Worm (Caenorhabditis elegans) whole organism, early embryonic: Measurements from ENCODE around the gene btb-17.

Experiments
- B0310.2 ChIP-seq: sonication (generic microtip); optimal IDR thresholded peaks from 2 replicates; lab custom pipeline; 2016; ENCODE audit warnings: mild to moderate bottlenecking, missing genetic modification characterization, missing compliant biosample characterization
- F13C5.2 ChIP-seq: sonication (generic microtip); optimal IDR thresholded peaks from 2 replicates; lab custom pipeline; 2017; ENCODE audit warnings: mild to moderate bottlenecking, missing genetic modification characterization, inconsistent platforms, missing compliant biosample characterization
- aly-1 ChIP-seq: sonication (generic microtip); optimal IDR thresholded peaks from 2 replicates; lab custom pipeline; 2016; ENCODE audit warnings: missing genetic modification characterization, missing compliant biosample characterization
- ama-1 ChIP-seq: fragments of 150-350 bp; optimal IDR thresholded peaks from 2 replicates; lab custom pipeline; 2014
- ceh-13 ChIP-seq: fragments of 200-800 bp; sonication (Bioruptor generic); optimal IDR thresholded peaks from 2 replicates; lab custom pipeline; 2018; ENCODE audit warnings: mild to moderate bottlenecking, missing genetic modification characterization, missing compliant biosample characterization
- ceh-36 ChIP-seq: sonication (generic microtip); optimal IDR thresholded peaks from 2 replicates; lab custom pipeline; 2016; ENCODE audit warnings: missing genetic modification characterization, inconsistent platforms, missing compliant biosample characterization
- ets-7 ChIP-seq: sonication (generic microtip); optimal IDR thresholded peaks from 2 replicates; lab custom pipeline; 2016; ENCODE audit warnings: missing genotype, missing genetic modification characterization, missing compliant biosample characterization
- flt-1 ChIP-seq: fragments of 200-800 bp; sonication (Bioruptor generic); IDR thresholded peaks from 2 replicates; pipeline ENCODE4 v1.3.6; 2022; ENCODE audit warnings: missing genetic modification characterization, missing compliant biosample characterization
- hmbx-1 ChIP-seq: sonication (generic microtip); optimal IDR thresholded peaks from 2 replicates; lab custom pipeline; 2016; ENCODE audit warnings: mild to moderate bottlenecking, missing genetic modification characterization, missing compliant biosample characterization
- hmg-4 ChIP-seq: fragments of 200-800 bp; sonication (Bioruptor generic); optimal IDR thresholded peaks from 2 replicates; lab custom pipeline; 2018; ENCODE audit warnings: mild to moderate bottlenecking, missing genetic modification characterization, missing compliant biosample characterization
- hnd-1 ChIP-seq: sonication (generic microtip); optimal IDR thresholded peaks from 2 replicates; lab custom pipeline; 2016; ENCODE audit warnings: missing genetic modification characterization, missing compliant biosample characterization
- pes-1 ChIP-seq: fragments of 200-800 bp; sonication (Bioruptor generic); IDR thresholded peaks from 2 replicates; pipeline ENCODE4 v1.3.6; 2022; ENCODE audit warnings: missing genetic modification reagents, missing genetic modification characterization, missing compliant biosample characterization
- scrt-1 ChIP-seq: fragments of 200-800 bp; sonication (Bioruptor generic); IDR thresholded peaks from 2 replicates; pipeline ENCODE4 v1.3.6; 2022; ENCODE audit warnings: missing genetic modification characterization, missing compliant biosample characterization
- sea-1 ChIP-seq: fragments of 200-800 bp; sonication (Bioruptor generic); conservative IDR thresholded peaks from 2 replicates; pipeline ENCODE4 v1.3.6; 2022; ENCODE audit warnings: missing genetic modification characterization, missing compliant biosample characterization
- tbx-11 ChIP-seq: fragments of 200-800 bp; sonication (Bioruptor generic); IDR thresholded peaks from 2 replicates; pipeline ENCODE4 v1.3.6; 2022; ENCODE audit warnings: missing genetic modification characterization, missing compliant biosample characterization
- tbx-37 ChIP-seq: fragments of 200-800 bp; sonication (Bioruptor generic); conservative IDR thresholded peaks from 2 replicates; pipeline ENCODE4 v1.3.6; 2022; ENCODE audit warnings: missing genetic modification reagents, missing genetic modification characterization, missing compliant biosample characterization
- tra-4 ChIP-seq: sonication (generic microtip); optimal IDR thresholded peaks from 2 replicates; lab custom pipeline; 2017; ENCODE audit warnings: missing genetic modification characterization, missing compliant biosample characterization

The btb-17 gene

ce11 chrII:3341989-3342388, 46.8 kb downstream of the btb-17 start, which contains the start of gene F14D2.11:
TSS of gene F14D2.11 (minus strand) at chrII:3342089.
- no peak for TF ChIP-seq ceh-13
- no peak for TF ChIP-seq hmg-4 (GFP tag; lab: Kevin White, UChicago)
- TF ChIP-seq aly-1 (tag; lab: Kevin White, UChicago) = no peak

ce11 chrII:3343714-3344113, 48.5 kb downstream of the btb-17 start, which contains the start of gene F14D2.15:
TSS of gene F14D2.15 (minus strand) at chrII:3343814.
- TF ChIP-seq hmbx-1 (tag; lab: Kevin White, UChicago) = no peak
- no peak for TF ChIP-seq flt-1 (GFP tag; lab: Robert Waterston, UW)
- TF ChIP-seq F13C5.2 = no peak
- no peak for TF ChIP-seq ceh-13
- no peak for TF ChIP-seq ama-1
- TF ChIP-seq ets-7 (tag; lab: Kevin White, UChicago) = no peak
- TF ChIP-seq B0310.2 (tag; lab: Kevin White, UChicago) = no peak
- no peak for TF ChIP-seq tbx-37
- TF ChIP-seq tbx-11 (GFP tag; lab: Robert Waterston, UW) = no peak
- no peak for TF ChIP-seq hnd-1 (tag; lab: Kevin White, UChicago)
- no peak for TF ChIP-seq aly-1 (tag; lab: Kevin White, UChicago)
- TF ChIP-seq ceh-36 = no peak
- no peak for TF ChIP-seq hmg-4 (GFP tag; lab: Kevin White, UChicago)
- no peak for TF ChIP-seq pes-1 (GFP tag; lab: Robert Waterston, UW)
- TF ChIP-seq tra-4 (tag; lab: Kevin White, UChicago) = no peak
- no peak for TF ChIP-seq scrt-1 (GFP tag; lab: Robert Waterston, UW)
- no peak for TF ChIP-seq sea-1

ce11 chrII:3344917-3345316, 49.7 kb downstream of the btb-17 start, which contains the start of gene bath-28:
TSS of gene bath-28 (minus strand) at chrII:3344967.
- TF ChIP-seq hmg-4 (GFP tag; lab: Kevin White, UChicago) = no peak
- TF ChIP-seq ama-1 = no peak
- TF ChIP-seq aly-1 (tag; lab: Kevin White, UChicago) = no peak
